Fruit fly (Drosophila melanogaster) whole organism, prepupa: Measurements from ENCODE around the gene NimC1.

Source experiments
- CG10631 ChIP-seq: fragments of 200-800 bp; sonication (Bioruptor generic); optimal IDR thresholded peaks from 2 replicates; lab custom pipeline; 2016; ENCODE audit warnings: missing biosample characterization, missing genetic modification characterization
- CG10669 ChIP-seq: fragments of 200-800 bp; sonication (Bioruptor generic); optimal IDR thresholded peaks from 3 replicates; lab custom pipeline; 2018; ENCODE audit warnings: missing biosample characterization, mild to moderate bottlenecking, missing genetic modification characterization, moderate library complexity
- CG11294 ChIP-seq: fragments of 200-800 bp; sonication (Bioruptor generic); IDR thresholded peaks from 2 replicates; pipeline ENCODE4 v1.3.6; 2022; ENCODE audit warnings: missing biosample characterization, missing genetic modification characterization
- CG11762 ChIP-seq: fragments of 200-800 bp; sonication (Bioruptor generic); optimal IDR thresholded peaks from 3 replicates; lab custom pipeline; 2016; ENCODE audit warnings: missing biosample characterization, missing genetic modification characterization; ENCODE audit not compliant: insufficient read depth
- CG11902 ChIP-seq: fragments of 200-800 bp; sonication (Bioruptor generic); optimal IDR thresholded peaks from 3 replicates; lab custom pipeline; 2016; ENCODE audit warnings: missing biosample characterization, missing genetic modification characterization
- CG15336 ChIP-seq: fragments of 200-800 bp; sonication (Bioruptor generic); IDR thresholded peaks from 2 replicates; pipeline ENCODE4 v1.3.6; 2022; ENCODE audit warnings: missing biosample characterization, missing genetic modification characterization
- CG16779 ChIP-seq: fragments of 200-800 bp; sonication (Bioruptor generic); optimal IDR thresholded peaks from 3 replicates; lab custom pipeline; 2017; ENCODE audit warnings: missing biosample characterization, mild to moderate bottlenecking, missing genetic modification characterization
- CG3032 ChIP-seq: fragments of 200-800 bp; optimal IDR thresholded peaks from 2 replicates; lab custom pipeline; 2019; ENCODE audit warnings: missing biosample characterization, mild to moderate bottlenecking, missing genetic modification characterization, moderate library complexity
- CG31627 ChIP-seq: fragments of 200-800 bp; sonication (Bioruptor generic); optimal IDR thresholded peaks from 3 replicates; lab custom pipeline; 2016; ENCODE audit warnings: missing biosample characterization, missing genetic modification characterization
- CG32006 ChIP-seq: fragments of 200-800 bp; sonication (Bioruptor generic); optimal IDR thresholded peaks from 3 replicates; lab custom pipeline; 2017; ENCODE audit warnings: missing biosample characterization, mild to moderate bottlenecking, missing genetic modification characterization
- CG34406 ChIP-seq: fragments of 200-800 bp; sonication (Bioruptor generic); optimal IDR thresholded peaks from 3 replicates; lab custom pipeline; 2016; ENCODE audit warnings: missing biosample characterization, missing genetic modification characterization
- CG3919 ChIP-seq: fragments of 200-800 bp; sonication (Bioruptor generic); optimal IDR thresholded peaks from 3 replicates; lab custom pipeline; 2016; ENCODE audit warnings: missing biosample characterization, missing genetic modification characterization
- CG4318 ChIP-seq: fragments of 200-800 bp; sonication (Bioruptor generic); optimal IDR thresholded peaks from 3 replicates; lab custom pipeline; 2017; ENCODE audit warnings: missing biosample characterization, mild to moderate bottlenecking, missing genetic modification characterization
- CG6163 ChIP-seq: fragments of 200-800 bp; sonication (Bioruptor generic); IDR thresholded peaks from 3 replicates; pipeline ENCODE4 v1.3.6; 2022; ENCODE audit warnings: missing biosample characterization, missing genetic modification characterization
- CG6276 ChIP-seq: fragments of 200-800 bp; sonication (Bioruptor generic); optimal IDR thresholded peaks from 2 replicates; lab custom pipeline; 2017; ENCODE audit warnings: missing biosample characterization, mild to moderate bottlenecking, missing genetic modification characterization
- CG6792 ChIP-seq: fragments of 200-800 bp; sonication (Bioruptor generic); optimal IDR thresholded peaks from 3 replicates; lab custom pipeline; 2016; ENCODE audit warnings: missing biosample characterization, missing genetic modification characterization
- CG6808 ChIP-seq: fragments of 200-800 bp; sonication (Bioruptor generic); optimal IDR thresholded peaks from 3 replicates; lab custom pipeline; 2017; ENCODE audit warnings: missing biosample characterization, missing genetic modification characterization, mild to moderate bottlenecking, moderate library complexity, missing genetic modification reagents
- CG6854 ChIP-seq: fragments of 200-800 bp; sonication (Bioruptor generic); optimal IDR thresholded peaks from 2 replicates; lab custom pipeline; 2017; ENCODE audit warnings: missing biosample characterization, mild to moderate bottlenecking, missing genetic modification characterization
- CG7368 ChIP-seq: fragments of 200-800 bp; sonication (Bioruptor generic); optimal IDR thresholded peaks from 3 replicates; lab custom pipeline; 2016; ENCODE audit warnings: missing biosample characterization, missing genetic modification characterization
- CG8119 ChIP-seq: fragments of 200-800 bp; sonication (Bioruptor generic); IDR thresholded peaks from 3 replicates; pipeline ENCODE4 v1.3.6; 2022; ENCODE audit warnings: missing biosample characterization, missing genetic modification characterization
- CG8632 ChIP-seq: fragments of 200-800 bp; sonication (Bioruptor generic); optimal IDR thresholded peaks from 3 replicates; lab custom pipeline; 2016; ENCODE audit warnings: missing biosample characterization, missing genetic modification characterization
- CG9139 ChIP-seq: fragments of 200-800 bp; sonication (Bioruptor generic); optimal IDR thresholded peaks from 3 replicates; lab custom pipeline; 2017; ENCODE audit warnings: missing biosample characterization, mild to moderate bottlenecking, missing genetic modification characterization
- Eip78C ChIP-seq: fragments of 200-800 bp; sonication (Bioruptor generic); peaks from one replicate; lab custom pipeline; 2016; ENCODE audit warnings: missing biosample characterization, missing genetic modification characterization
- Eip93F ChIP-seq: fragments of 200-800 bp; sonication (Bioruptor generic); optimal IDR thresholded peaks from 2 replicates; lab custom pipeline; 2016; ENCODE audit warnings: missing biosample characterization, mild to moderate bottlenecking, missing genetic modification characterization
- Ets21C ChIP-seq: fragments of 200-800 bp; sonication (Bioruptor generic); optimal IDR thresholded peaks from 3 replicates; lab custom pipeline; 2016; ENCODE audit warnings: missing biosample characterization, missing genetic modification characterization
- Gug ChIP-seq: fragments of 200-800 bp; sonication (Bioruptor generic); IDR thresholded peaks from 2 replicates; pipeline ENCODE4 v1.3.6; 2022; ENCODE audit warnings: missing biosample characterization, missing genetic modification characterization
- Hr38 ChIP-seq: sonication (Bioruptor generic); optimal IDR thresholded peaks from 2 replicates; lab custom pipeline; 2016; ENCODE audit warnings: missing biosample characterization, missing genetic modification characterization
- Lpt ChIP-seq: fragments of 200-800 bp; sonication (Bioruptor generic); optimal IDR thresholded peaks from 3 replicates; lab custom pipeline; 2016; ENCODE audit warnings: missing biosample characterization, missing genetic modification characterization
- Met ChIP-seq: fragments of 200-800 bp; sonication (Bioruptor generic); optimal IDR thresholded peaks from 3 replicates; lab custom pipeline; 2016; ENCODE audit warnings: missing biosample characterization, missing genetic modification characterization
- OdsH ChIP-seq: fragments of 200-800 bp; sonication (Bioruptor generic); optimal IDR thresholded peaks from 3 replicates; lab custom pipeline; 2016; ENCODE audit warnings: missing biosample characterization, missing genetic modification characterization
- Smox ChIP-seq: fragments of 200-800 bp; sonication (Bioruptor generic); optimal IDR thresholded peaks from 3 replicates; lab custom pipeline; 2016; ENCODE audit warnings: missing biosample characterization, missing genetic modification characterization
- Sox102F ChIP-seq: fragments of 200-800 bp; sonication (Bioruptor generic); optimal IDR thresholded peaks from 2 replicates; lab custom pipeline; 2016; ENCODE audit warnings: missing biosample characterization, mild to moderate bottlenecking, missing genetic modification characterization
- Sox14 ChIP-seq: fragments of 200-800 bp; sonication (Bioruptor generic); optimal IDR thresholded peaks from 3 replicates; lab custom pipeline; 2016; ENCODE audit warnings: missing biosample characterization, missing genetic modification characterization
- achi ChIP-seq: fragments of 200-800 bp; sonication (Bioruptor generic); optimal IDR thresholded peaks from 3 replicates; lab custom pipeline; 2016; ENCODE audit warnings: missing biosample characterization, missing genetic modification characterization
- acj6 ChIP-seq: fragments of 200-800 bp; sonication (Bioruptor generic); optimal IDR thresholded peaks from 3 replicates; lab custom pipeline; 2016; ENCODE audit warnings: missing biosample characterization, missing genetic modification characterization
- dac ChIP-seq: fragments of 200-800 bp; sonication (Bioruptor generic); optimal IDR thresholded peaks from 2 replicates; lab custom pipeline; 2017; ENCODE audit warnings: missing biosample characterization, mild to moderate bottlenecking, missing genetic modification characterization
- dsx ChIP-seq: fragments of 200-800 bp; optimal IDR thresholded peaks from 3 replicates; lab custom pipeline; 2019; ENCODE audit warnings: missing biosample characterization, mild to moderate bottlenecking, missing genetic modification characterization, moderate library complexity; ENCODE audit not compliant: poor library complexity, severe bottlenecking
- eg ChIP-seq: fragments of 200-800 bp; sonication (Bioruptor generic); IDR thresholded peaks from 3 replicates; pipeline ENCODE4 v1.3.6; 2022; ENCODE audit warnings: missing biosample characterization, missing genetic modification characterization
- esn ChIP-seq: fragments of 200-800 bp; sonication (Bioruptor generic); optimal IDR thresholded peaks from 2 replicates; lab custom pipeline; 2016; ENCODE audit warnings: missing biosample characterization, mild to moderate bottlenecking, missing genetic modification characterization, moderate library complexity
- fd59A ChIP-seq: fragments of 200-800 bp; sonication (Bioruptor generic); optimal IDR thresholded peaks from 2 replicates; lab custom pipeline; 2017; ENCODE audit warnings: missing biosample characterization, mild to moderate bottlenecking, missing genetic modification characterization, missing genetic modification reagents
- fd85E ChIP-seq: fragments of 200-800 bp; sonication (Bioruptor generic); optimal IDR thresholded peaks from 3 replicates; lab custom pipeline; 2016; ENCODE audit warnings: missing biosample characterization, missing genetic modification characterization
- fkh ChIP-seq: fragments of 200-800 bp; sonication (Bioruptor generic); optimal IDR thresholded peaks from 3 replicates; lab custom pipeline; 2017; ENCODE audit warnings: missing biosample characterization, mild to moderate bottlenecking, missing genetic modification characterization, moderate library complexity
- net ChIP-seq: fragments of 200-800 bp; sonication (Bioruptor generic); optimal IDR thresholded peaks from 3 replicates; lab custom pipeline; 2016; ENCODE audit warnings: missing biosample characterization, missing genetic modification characterization
- pdm3 ChIP-seq: fragments of 200-800 bp; sonication (Bioruptor generic); optimal IDR thresholded peaks from 3 replicates; lab custom pipeline; 2016; ENCODE audit warnings: missing biosample characterization, missing genetic modification characterization
- salr ChIP-seq, 2 experiments: fragments of 200-800 bp; sonication (Bioruptor generic); optimal IDR thresholded peaks; 3 replicates each; lab custom pipeline; 2016 to 2018; ENCODE audit warnings: missing biosample characterization in 2 of 2, missing genetic modification characterization in 2 of 2, mild to moderate bottlenecking in 1 of 2
- ss ChIP-seq, 2 experiments: fragments of 200-800 bp; sonication (Bioruptor generic); optimal IDR thresholded peaks; 2 replicates in 1 of 2; 3 replicates in 1 of 2; lab custom pipeline; 2017 to 2018; ENCODE audit warnings: mild to moderate bottlenecking in 2 of 2, missing biosample characterization in 2 of 2, missing genetic modification characterization in 2 of 2, moderate library complexity in 1 of 2
- svp ChIP-seq: fragments of 200-800 bp; sonication (Bioruptor generic); peaks from one replicate; lab custom pipeline; 2016; ENCODE audit warnings: missing biosample characterization, missing genetic modification characterization
- topi ChIP-seq: fragments of 200-800 bp; sonication (Bioruptor generic); optimal IDR thresholded peaks from 3 replicates; lab custom pipeline; 2016; ENCODE audit warnings: missing biosample characterization, missing genetic modification characterization
- vri ChIP-seq: fragments of 200-800 bp; sonication (Bioruptor generic); optimal IDR thresholded peaks from 3 replicates; lab custom pipeline; 2016; ENCODE audit warnings: missing biosample characterization, mild to moderate bottlenecking, missing genetic modification characterization

Gene NimC1

dm6 chr2L:14024746-14025105, 48.2 kb upstream of the NimC1 start (continued):
- TF ChIP-seq ss (GFP tag; optimal IDR thresholded peaks at IDR 0.05; lab: Kevin White, UChicago) (no peak), Sox102F (no peak), CG16779 (tag; lab: Kevin White, UChicago) (no peak), CG34406 (GFP tag; lab: Kevin White, UChicago) (no peak), acj6 (GFP tag; lab: Kevin White, UChicago) (peak; percentile 12)

- TF ChIP-seq OdsH (GFP tag; lab: Kevin White, UChicago) (peak; percentile 75), esn (GFP tag; lab: Kevin White, UChicago) (peak; percentile 82), CG11762 (peak; percentile 79), CG6792 (GFP tag; lab: Kevin White, UChicago) (peak; percentile 81), Eip78C (GFP tag; lab: Kevin White, UChicago) (peak; percentile 93), CG32006 (GFP tag; lab: Kevin White, UChicago) (peak; percentile 21), vri (peak; percentile 81), ss (GFP tag; optimal IDR thresholded peaks at IDR 0.05; lab: Kevin White, UChicago) (peak; percentile 78 to 85), CG6276 (GFP tag; lab: Kevin White, UChicago) (peak; percentile 68), Sox14 (GFP tag; lab: Kevin White, UChicago) (peak; percentile 57), fkh (peak; percentile 100), CG6163 (peak; percentile 91), Eip93F (no peak), pdm3 (peak; percentile 72), CG7368 (GFP tag; lab: Kevin White, UChicago) (peak; percentile 83), fd59A (peak; percentile 21), CG11294 (peak; percentile 63), CG6808 (peak; percentile 75), fd85E (peak; percentile 66), Hr38 (GFP tag; lab: Kevin White, UChicago) (peak; percentile 85), CG11902 (GFP tag; lab: Kevin White, UChicago) (no peak), eg (GFP tag; lab: Robert Waterston, UW) (peak; percentile 88), CG16779 (tag; lab: Kevin White, UChicago) (peak; percentile 81), CG3032 (tag; lab: Kevin White, UChicago) (peak; percentile 31), CG10631 (peak; percentile 86), CG34406 (GFP tag; lab: Kevin White, UChicago) (peak; percentile 77), net (peak; percentile 69), dac (GFP tag; lab: Kevin White, UChicago) (peak; percentile 59), CG8119 (GFP tag; lab: Robert Waterston, UW) (peak; percentile 72), CG9139 (GFP tag; lab: Kevin White, UChicago) (peak; percentile 66), CG6854 (peak; percentile 93), Gug (peak; percentile 73), CG8632 (GFP tag; lab: Kevin White, UChicago) (peak; percentile 77), CG15336 (GFP tag; lab: Robert Waterston, UW) (peak; percentile 59), CG3919 (GFP tag; lab: Kevin White, UChicago) (peak; percentile 67), CG10669 (peak; percentile 55), salr (GFP tag; optimal IDR thresholded peaks at IDR 0.05; lab: Kevin White, UChicago) (peak; percentile 64 to 84), CG4318 (no peak), Ets21C (GFP tag; lab: Kevin White, UChicago) (peak; percentile 49), Lpt (GFP tag; lab: Kevin White, UChicago) (peak; percentile 88), topi (peak; percentile 75), Met (GFP tag; lab: Kevin White, UChicago) (peak; percentile 78), Smox (GFP tag; lab: Kevin White, UChicago) (peak; percentile 79), CG31627 (GFP tag; lab: Kevin White, UChicago) (peak; percentile 69), svp (GFP tag; lab: Kevin White, UChicago) (peak; percentile 69), dsx (peak; percentile 61), achi (GFP tag; lab: Kevin White, UChicago) (peak; percentile 76)
Measured at dm6 chr2L:14024051-14024745, 47.6 kb upstream of the NimC1 start.
